Worm (Caenorhabditis elegans) whole organism, late embryonic: Measurements from ENCODE around the gene cwn-2.

Experiments
- C08G9.2 ChIP-seq: sonication (generic microtip); optimal IDR thresholded peaks from 2 replicates; lab custom pipeline; 2016; ENCODE audit warnings: mild to moderate bottlenecking, missing genetic modification characterization, moderate library complexity, missing compliant biosample characterization
- C38D4.7 ChIP-seq: fragments of 200-800 bp; sonication (Bioruptor generic); optimal IDR thresholded peaks from 2 replicates; lab custom pipeline; 2018; ENCODE audit warnings: mild to moderate bottlenecking, missing genetic modification characterization, moderate library complexity, missing compliant biosample characterization
- K09A11.1 ChIP-seq: sonication (generic microtip); optimal IDR thresholded peaks from 2 replicates; lab custom pipeline; 2017; ENCODE audit warnings: antibody characterized with exemption, mild to moderate bottlenecking, missing genetic modification characterization, missing compliant biosample characterization; ENCODE audit not compliant: insufficient read depth
- T23F11.4 ChIP-seq: fragments of 200-800 bp; sonication (Bioruptor generic); optimal IDR thresholded peaks from 2 replicates; lab custom pipeline; 2018; ENCODE audit warnings: mild to moderate bottlenecking, missing genetic modification characterization, missing compliant biosample characterization
- Y22D7AL.16 ChIP-seq: sonication (generic microtip); optimal IDR thresholded peaks from 2 replicates; lab custom pipeline; 2016; ENCODE audit warnings: missing genetic modification characterization, missing compliant biosample characterization
- ceh-14 ChIP-seq: sonication (generic microtip); optimal IDR thresholded peaks from 2 replicates; lab custom pipeline; 2016; ENCODE audit warnings: missing genotype, missing genetic modification characterization, missing compliant biosample characterization
- ceh-19 ChIP-seq: fragments of 200-800 bp; sonication (Bioruptor generic); optimal IDR thresholded peaks from 2 replicates; lab custom pipeline; 2018; ENCODE audit warnings: mild to moderate bottlenecking, missing genetic modification characterization, missing compliant biosample characterization
- ceh-2 ChIP-seq: sonication (generic microtip); optimal IDR thresholded peaks from 2 replicates; lab custom pipeline; 2016; ENCODE audit warnings: missing genotype, missing genetic modification characterization, missing compliant biosample characterization
- ceh-24 ChIP-seq: sonication (generic microtip); optimal IDR thresholded peaks from 2 replicates; lab custom pipeline; 2016; ENCODE audit warnings: mild to moderate bottlenecking, missing genetic modification characterization, missing compliant biosample characterization
- ceh-31 ChIP-seq: sonication (generic microtip); optimal IDR thresholded peaks from 2 replicates; lab custom pipeline; 2016; ENCODE audit warnings: missing genetic modification characterization, missing compliant biosample characterization
- ceh-34 ChIP-seq: sonication (generic microtip); optimal IDR thresholded peaks from 2 replicates; lab custom pipeline; 2016; ENCODE audit warnings: mild to moderate bottlenecking, missing genetic modification characterization, missing compliant biosample characterization
- ceh-48 ChIP-seq: sonication (generic microtip); optimal IDR thresholded peaks from 2 replicates; lab custom pipeline; 2016; ENCODE audit warnings: missing genetic modification characterization, inconsistent platforms, missing compliant biosample characterization
- ceh-9 ChIP-seq: sonication (generic microtip); optimal IDR thresholded peaks from 2 replicates; lab custom pipeline; 2016; ENCODE audit warnings: mild to moderate bottlenecking, missing genetic modification characterization, inconsistent platforms, missing compliant biosample characterization
- che-1 ChIP-seq: sonication (generic microtip); optimal IDR thresholded peaks from 2 replicates; lab custom pipeline; 2016; ENCODE audit warnings: mild to moderate bottlenecking, missing genetic modification characterization, missing compliant biosample characterization
- dve-1 ChIP-seq: sonication (generic microtip); optimal IDR thresholded peaks from 2 replicates; lab custom pipeline; 2017; ENCODE audit warnings: antibody characterized with exemption, mild to moderate bottlenecking, missing genetic modification characterization, missing compliant biosample characterization
- elt-2 ChIP-seq: sonication (generic microtip); optimal IDR thresholded peaks from 2 replicates; lab custom pipeline; 2016; ENCODE audit warnings: missing genetic modification reagents, missing genetic modification characterization, missing compliant biosample characterization
- elt-4 ChIP-seq: sonication (generic microtip); optimal IDR thresholded peaks from 2 replicates; lab custom pipeline; 2016; ENCODE audit warnings: missing genetic modification characterization, missing compliant biosample characterization
- fax-1 ChIP-seq: sonication (generic microtip); optimal IDR thresholded peaks from 2 replicates; lab custom pipeline; 2016; ENCODE audit warnings: missing genotype, missing genetic modification characterization, missing compliant biosample characterization
- fkh-10 ChIP-seq: fragments of 150-350 bp; optimal IDR thresholded peaks from 2 replicates; lab custom pipeline; 2014; ENCODE audit warnings: missing biosample characterization, missing genetic modification reagents, missing genetic modification characterization
- gmeb-2 ChIP-seq: sonication (generic microtip); optimal IDR thresholded peaks from 2 replicates; lab custom pipeline; 2016; ENCODE audit warnings: missing genetic modification characterization, inconsistent platforms, missing compliant biosample characterization
- hlh-13 ChIP-seq: fragments of 200-800 bp; sonication (Bioruptor generic); optimal IDR thresholded peaks from 2 replicates; lab custom pipeline; 2018; ENCODE audit warnings: mild to moderate bottlenecking, missing genetic modification characterization, missing compliant biosample characterization
- hlh-15 ChIP-seq: sonication (generic microtip); optimal IDR thresholded peaks from 2 replicates; lab custom pipeline; 2016; ENCODE audit warnings: missing genetic modification characterization, missing compliant biosample characterization
- hlh-30 ChIP-seq: sonication (generic microtip); optimal IDR thresholded peaks from 2 replicates; lab custom pipeline; 2017; ENCODE audit warnings: antibody characterized with exemption, missing genetic modification characterization, missing compliant biosample characterization; ENCODE audit not compliant: insufficient read depth
- hlh-6 ChIP-seq: sonication (generic microtip); optimal IDR thresholded peaks from 2 replicates; lab custom pipeline; 2016; ENCODE audit warnings: missing genotype, missing genetic modification characterization, missing compliant biosample characterization
- lim-6 ChIP-seq: sonication (generic microtip); optimal IDR thresholded peaks from 2 replicates; lab custom pipeline; 2016; ENCODE audit warnings: missing genetic modification characterization, missing compliant biosample characterization
- mec-3 ChIP-seq: sonication (generic microtip); optimal IDR thresholded peaks from 2 replicates; lab custom pipeline; 2016; ENCODE audit warnings: borderline replicate concordance, missing genetic modification characterization, missing compliant biosample characterization
- nhr-11 ChIP-seq: fragments of 150-350 bp; optimal IDR thresholded peaks from 2 replicates; lab custom pipeline; 2014; ENCODE audit warnings: missing biosample characterization, missing genetic modification characterization
- nhr-232 ChIP-seq: sonication (generic microtip); optimal IDR thresholded peaks from 2 replicates; lab custom pipeline; 2016; ENCODE audit warnings: missing genetic modification characterization, missing compliant biosample characterization
- odd-2 ChIP-seq: sonication (generic microtip); optimal IDR thresholded peaks from 2 replicates; lab custom pipeline; 2017; ENCODE audit warnings: antibody characterized with exemption, mild to moderate bottlenecking, missing genetic modification characterization, missing compliant biosample characterization
- pag-3 ChIP-seq: sonication (generic microtip); optimal IDR thresholded peaks from 2 replicates; lab custom pipeline; 2016; ENCODE audit warnings: missing compliant biosample characterization, missing genetic modification characterization, borderline replicate concordance
- pat-9 ChIP-seq: fragments of 200-800 bp; sonication (Bioruptor generic); optimal IDR thresholded peaks from 2 replicates; lab custom pipeline; 2018; ENCODE audit warnings: mild to moderate bottlenecking, missing genetic modification characterization, moderate library complexity, missing compliant biosample characterization
- pax-1 ChIP-seq: fragments of 150-350 bp; optimal IDR thresholded peaks from 2 replicates; lab custom pipeline; 2014; ENCODE audit warnings: missing biosample characterization, missing genetic modification characterization
- pha-4 ChIP-seq: fragments of 150-350 bp; optimal IDR thresholded peaks from 2 replicates; lab custom pipeline; 2018; ENCODE audit warnings: missing biosample characterization, missing genetic modification reagents, missing genetic modification characterization
- pqm-1 ChIP-seq: sonication (generic microtip); optimal IDR thresholded peaks from 2 replicates; lab custom pipeline; 2016; ENCODE audit warnings: missing genetic modification characterization, missing compliant biosample characterization
- pros-1 ChIP-seq: fragments of 150-350 bp; optimal IDR thresholded peaks from 2 replicates; lab custom pipeline; 2014; ENCODE audit warnings: missing biosample characterization, missing genetic modification reagents, missing genetic modification characterization
- rnt-1 ChIP-seq: sonication (generic microtip); optimal IDR thresholded peaks from 2 replicates; lab custom pipeline; 2016; ENCODE audit warnings: missing genetic modification characterization, missing compliant biosample characterization
- sdc-2 ChIP-seq: sonication (generic microtip); optimal IDR thresholded peaks from 2 replicates; lab custom pipeline; 2016; ENCODE audit warnings: missing genotype, missing genetic modification characterization, missing compliant biosample characterization
- sox-2 ChIP-seq: fragments of 200-800 bp; sonication (Bioruptor generic); IDR thresholded peaks from 2 replicates; pipeline ENCODE4 v1.3.6; 2022; ENCODE audit warnings: missing genetic modification reagents, missing genetic modification characterization, missing compliant biosample characterization
- syd-9 ChIP-seq: sonication (generic microtip); optimal IDR thresholded peaks from 2 replicates; lab custom pipeline; 2016; ENCODE audit warnings: mild to moderate bottlenecking, missing genetic modification characterization, moderate library complexity, missing compliant biosample characterization
- zip-5 ChIP-seq: sonication (generic microtip); optimal IDR thresholded peaks from 2 replicates; lab custom pipeline; 2016; ENCODE audit warnings: missing genetic modification characterization, missing compliant biosample characterization

cwn-2 gene

DNA sequence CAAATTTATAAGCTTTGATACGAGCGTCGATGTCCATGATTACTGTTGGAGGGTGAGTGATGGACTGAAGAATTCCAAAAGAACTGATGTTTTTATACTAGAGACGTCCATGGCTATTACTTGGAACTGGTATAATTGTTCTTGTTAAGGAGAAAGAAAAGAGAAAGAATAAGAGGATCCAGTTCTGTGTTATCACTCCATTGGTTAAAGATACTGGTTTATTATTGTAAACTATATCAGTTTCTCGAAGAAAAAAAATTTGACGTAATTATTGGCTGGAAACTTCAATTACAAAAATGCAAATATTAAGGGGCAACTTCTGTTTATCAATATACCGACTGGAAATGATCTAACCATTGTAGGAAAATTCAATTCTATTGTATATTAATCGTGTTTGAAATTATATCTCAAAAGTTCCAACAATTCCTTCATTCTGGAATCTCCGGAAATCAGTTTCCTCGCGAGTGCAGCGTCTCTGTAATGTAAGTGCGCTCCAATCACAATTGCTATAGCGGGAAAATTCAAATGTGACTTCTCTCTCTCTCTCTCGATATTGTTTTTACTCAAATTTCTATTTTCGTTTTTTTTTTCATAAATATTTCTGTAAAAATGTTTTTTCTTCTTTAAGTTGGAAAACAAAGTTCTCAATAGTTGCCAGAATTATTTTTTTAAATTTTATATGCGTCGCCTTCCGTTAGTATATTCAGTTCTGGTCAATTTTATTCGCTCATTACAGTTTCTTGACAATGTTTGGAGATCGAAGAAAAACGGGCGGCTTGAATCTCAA, 18.0 kb downstream of the cwn-2 start, which contains the start of the genes col-2 and ndc-80 (continued):
- no peak for TF ChIP-seq ceh-24
- no peak for TF ChIP-seq ceh-9 (tag; lab: Kevin White, UChicago)
- TF ChIP-seq hlh-15 (tag; lab: Kevin White, UChicago): no peak
- peak; percentile 25 for TF ChIP-seq rnt-1
- TF ChIP-seq sdc-2: no peak
- TF ChIP-seq hlh-13: no peak
- TF ChIP-seq zip-5: peak; percentile 49
- TF ChIP-seq fkh-10: no peak
- no peak for TF ChIP-seq odd-2 (tag; lab: Kevin White, UChicago)
- no peak for TF ChIP-seq hlh-6 (tag; lab: Kevin White, UChicago)
- no peak for TF ChIP-seq mec-3 (tag; lab: Kevin White, UChicago)
- TF ChIP-seq lim-6 (tag; lab: Kevin White, UChicago): peak; percentile 33
- no peak for TF ChIP-seq T23F11.4
- TF ChIP-seq K09A11.1 (tag; lab: Kevin White, UChicago): no peak
- TF ChIP-seq dve-1 (tag; lab: Kevin White, UChicago): no peak
- TF ChIP-seq pat-9: no peak
- TF ChIP-seq nhr-11 (tag; lab: Kevin White, UChicago): no peak
- no peak for TF ChIP-seq syd-9 (tag; lab: Kevin White, UChicago)
- peak; percentile 64 for TF ChIP-seq fax-1 (tag; lab: Kevin White, UChicago)
- TF ChIP-seq elt-4 (tag; lab: Kevin White, UChicago): no peak
- no peak for TF ChIP-seq pha-4 (tag; lab: Kevin White, UChicago)
- no peak for TF ChIP-seq sox-2 (GFP tag; lab: Robert Waterston, UW)
- TF ChIP-seq pag-3: no peak
- peak; percentile 57 for TF ChIP-seq ceh-34 (tag; lab: Kevin White, UChicago)
- TF ChIP-seq hlh-30 (tag; lab: Kevin White, UChicago): no peak
- peak; percentile 90 for TF ChIP-seq ceh-31 (tag; lab: Kevin White, UChicago)
- TF ChIP-seq ceh-19 (GFP tag; lab: Kevin White, UChicago): no peak
- no peak for TF ChIP-seq pros-1 (tag; lab: Kevin White, UChicago)
- TF ChIP-seq nhr-232 (tag; lab: Kevin White, UChicago): no peak

DNA sequence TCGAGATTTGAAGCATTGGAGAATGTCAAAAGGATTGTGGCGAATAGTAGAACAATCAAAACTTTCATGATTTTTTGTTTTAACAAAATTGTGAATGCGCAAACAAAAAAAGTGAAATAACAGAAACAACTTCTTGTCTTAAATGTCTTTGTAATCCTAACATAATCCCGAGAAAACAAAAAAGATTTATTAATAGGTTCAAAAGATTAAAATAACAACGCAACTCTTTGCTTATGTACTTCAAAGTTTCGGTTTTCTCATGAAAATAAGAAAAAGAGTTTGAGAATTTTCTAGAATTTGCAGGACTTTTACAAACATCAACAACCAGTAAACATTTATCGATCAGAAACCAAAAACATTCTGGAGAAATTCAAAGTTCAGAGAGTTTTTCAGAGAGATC, 22.2 kb downstream of the cwn-2 start, which contains the start of gene ttr-39:
Gene ttr-39, minus strand, starts transcription at position 101 of the 400 bp plus-strand sequence.
- no peak for TF ChIP-seq pqm-1 (tag; lab: Kevin White, UChicago)
- TF ChIP-seq sox-2 (GFP tag; lab: Robert Waterston, UW): no peak
- TF ChIP-seq mec-3 (tag; lab: Kevin White, UChicago): no peak
- TF ChIP-seq gmeb-2: no peak
- TF ChIP-seq ceh-14 (tag; lab: Kevin White, UChicago): no peak
- no peak for TF ChIP-seq hlh-6 (tag; lab: Kevin White, UChicago)
- TF ChIP-seq pax-1 (tag; lab: Kevin White, UChicago): no peak
- TF ChIP-seq nhr-11 (tag; lab: Kevin White, UChicago): no peak
- TF ChIP-seq fkh-10: no peak
- TF ChIP-seq che-1 (tag; lab: Kevin White, UChicago): no peak
- TF ChIP-seq ceh-2 (tag; lab: Kevin White, UChicago): no peak
- no peak for TF ChIP-seq ceh-48
- no peak for TF ChIP-seq hlh-15 (tag; lab: Kevin White, UChicago)

DNA sequence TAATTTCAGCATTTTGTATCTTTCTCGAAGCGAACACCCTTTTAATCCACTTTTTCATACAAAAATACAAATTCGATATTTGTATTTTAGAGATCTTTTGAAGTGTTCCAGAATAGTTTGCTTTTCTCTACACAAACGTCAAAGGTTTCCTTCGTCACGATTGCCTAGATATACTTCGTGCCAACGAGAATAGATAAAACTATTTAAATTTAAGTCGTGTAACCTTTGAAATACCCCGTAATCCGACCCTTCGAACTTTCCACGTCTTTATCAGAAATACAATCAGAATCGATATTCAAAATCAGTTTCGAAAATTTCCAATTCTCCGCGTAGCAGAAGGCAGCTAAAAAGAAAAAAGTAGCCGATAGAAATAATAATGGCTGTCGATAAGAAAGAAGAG, 22.7 kb downstream of the cwn-2 start, which contains the start of gene ttbk-5:
Gene ttbk-5, plus strand, starts transcription at position 301 of the 400 bp plus-strand sequence.
- TF ChIP-seq ceh-19 (GFP tag; lab: Kevin White, UChicago): no peak
- TF ChIP-seq syd-9 (tag; lab: Kevin White, UChicago): no peak
- no peak for TF ChIP-seq Y22D7AL.16 (tag; lab: Kevin White, UChicago)
- TF ChIP-seq C38D4.7 (GFP tag; lab: Kevin White, UChicago): no peak
- TF ChIP-seq elt-2 (tag; lab: Kevin White, UChicago): no peak
- no peak for TF ChIP-seq ceh-34 (tag; lab: Kevin White, UChicago)
- TF ChIP-seq C08G9.2 (tag; lab: Kevin White, UChicago): no peak
- TF ChIP-seq, all 69 proteins: peak for 0
